Fruit fly (Drosophila melanogaster) whole organism, embryonic: ENCODE data around the gene ind.

Source experiments
- B-H1 ChIP-seq: fragments of 200-800 bp; sonication (Bioruptor generic); IDR thresholded peaks from 3 replicates; pipeline ENCODE4 v1.3.6; 2022; ENCODE audit warnings: missing biosample characterization, missing genetic modification characterization
- C15 ChIP-seq: fragments of 200-800 bp; sonication (Bioruptor generic); IDR thresholded peaks from 3 replicates; pipeline ENCODE4 v1.3.6; 2022; ENCODE audit warnings: missing biosample characterization, missing genetic modification characterization
- CG10321 ChIP-seq: fragments of 200-800 bp; sonication (Bioruptor generic); IDR thresholded peaks from 2 replicates; pipeline ENCODE4 v1.3.6; 2022; ENCODE audit warnings: missing biosample characterization, missing genetic modification characterization
- CG11504 ChIP-seq: fragments of 200-800 bp; sonication (Bioruptor generic); optimal IDR thresholded peaks from 3 replicates; lab custom pipeline; 2019; ENCODE audit warnings: missing biosample characterization, mild to moderate bottlenecking, missing genetic modification characterization, moderate library complexity
- CG17359 ChIP-seq: fragments of 200-800 bp; sonication (Bioruptor generic); optimal IDR thresholded peaks from 3 replicates; lab custom pipeline; 2018; ENCODE audit warnings: missing biosample characterization, mild to moderate bottlenecking, missing genetic modification characterization, moderate library complexity
- CG17385 ChIP-seq: fragments of 200-800 bp; sonication (Bioruptor generic); optimal IDR thresholded peaks from 3 replicates; lab custom pipeline; 2018; ENCODE audit warnings: missing biosample characterization, mild to moderate bottlenecking, missing genetic modification characterization
- CG17912 ChIP-seq: fragments of 200-800 bp; sonication (Bioruptor generic); optimal IDR thresholded peaks from 2 replicates; lab custom pipeline; 2018; ENCODE audit warnings: missing biosample characterization, mild to moderate bottlenecking, missing genetic modification characterization
- CG1792 ChIP-seq: fragments of 200-800 bp; sonication (Bioruptor generic); optimal IDR thresholded peaks from 2 replicates; lab custom pipeline; 2016; ENCODE audit warnings: missing biosample characterization, missing genetic modification characterization
- CG18619 ChIP-seq: fragments of 200-800 bp; sonication (Bioruptor generic); optimal IDR thresholded peaks from 3 replicates; lab custom pipeline; 2017; ENCODE audit warnings: missing biosample characterization, mild to moderate bottlenecking, missing genetic modification characterization
- CG2129 ChIP-seq: fragments of 200-800 bp; sonication (Bioruptor generic); IDR thresholded peaks from 2 replicates; pipeline ENCODE4 v1.3.6; 2022; ENCODE audit warnings: missing biosample characterization, missing genetic modification characterization; ENCODE audit not compliant: partially characterized antibody
- CG3065 ChIP-seq: fragments of 200-800 bp; sonication (Bioruptor generic); optimal IDR thresholded peaks from 2 replicates; lab custom pipeline; 2016; ENCODE audit warnings: missing biosample characterization, missing genetic modification characterization
- CG31441 ChIP-seq: fragments of 200-800 bp; sonication (Bioruptor generic); IDR thresholded peaks from 2 replicates; pipeline ENCODE4 v1.3.6; 2022; ENCODE audit warnings: missing biosample characterization, missing genetic modification characterization
- CG33213 ChIP-seq: fragments of 200-800 bp; sonication (Bioruptor generic); optimal IDR thresholded peaks from 3 replicates; lab custom pipeline; 2016; ENCODE audit warnings: missing biosample characterization, missing genetic modification characterization
- CG34376 ChIP-seq: fragments of 200-800 bp; sonication (Bioruptor generic); optimal IDR thresholded peaks from 2 replicates; lab custom pipeline; 2018; ENCODE audit warnings: missing biosample characterization, mild to moderate bottlenecking, missing genetic modification characterization
- CG3838 ChIP-seq: fragments of 200-800 bp; sonication (Bioruptor generic); optimal IDR thresholded peaks from 3 replicates; lab custom pipeline; 2016; ENCODE audit warnings: missing biosample characterization, missing genetic modification characterization
- CG4360 ChIP-seq: fragments of 200-800 bp; sonication (Bioruptor generic); IDR thresholded peaks from 2 replicates; pipeline ENCODE4 v1.3.6; 2022; ENCODE audit warnings: missing biosample characterization, missing genetic modification characterization
- CG4617 ChIP-seq: fragments of 200-800 bp; sonication (Bioruptor generic); optimal IDR thresholded peaks from 3 replicates; lab custom pipeline; 2016; ENCODE audit warnings: missing biosample characterization, missing genetic modification characterization, borderline replicate concordance
- CG6791 ChIP-seq: fragments of 200-800 bp; sonication (Bioruptor generic); IDR thresholded peaks from 3 replicates; pipeline ENCODE4 v1.3.6; 2022; ENCODE audit warnings: missing biosample characterization, missing genetic modification characterization; ENCODE audit not compliant: partially characterized antibody
- CG7556 ChIP-seq: fragments of 200-800 bp; sonication (Bioruptor generic); optimal IDR thresholded peaks from 2 replicates; lab custom pipeline; 2017; ENCODE audit warnings: missing biosample characterization, mild to moderate bottlenecking, missing genetic modification characterization
- CG7786 ChIP-seq: fragments of 200-800 bp; sonication (Bioruptor generic); optimal IDR thresholded peaks from 2 replicates; lab custom pipeline; 2016; ENCODE audit warnings: missing biosample characterization, missing genetic modification characterization
- CG9437 ChIP-seq: fragments of 200-800 bp; sonication (Bioruptor generic); optimal IDR thresholded peaks from 2 replicates; lab custom pipeline; 2018; ENCODE audit warnings: missing biosample characterization, mild to moderate bottlenecking, missing genetic modification characterization
- D19A ChIP-seq: fragments of 200-800 bp; optimal IDR thresholded peaks from 3 replicates; lab custom pipeline; 2019; ENCODE audit warnings: missing biosample characterization, mild to moderate bottlenecking, missing genetic modification characterization, moderate library complexity
- Fer2 ChIP-seq: fragments of 200-800 bp; sonication (Bioruptor generic); optimal IDR thresholded peaks from 2 replicates; lab custom pipeline; 2018; ENCODE audit warnings: missing biosample characterization, mild to moderate bottlenecking, missing genetic modification characterization, moderate library complexity
- HLH54F ChIP-seq: fragments of 200-800 bp; sonication (Bioruptor generic); optimal IDR thresholded peaks from 3 replicates; lab custom pipeline; 2016; ENCODE audit warnings: missing biosample characterization, missing genetic modification characterization
- Hr39 ChIP-seq: fragments of >200 bp; optimal IDR thresholded peaks from 2 replicates; lab custom pipeline; 2017
- Nf-YC ChIP-seq: fragments of 200-800 bp; optimal IDR thresholded peaks from 3 replicates; lab custom pipeline; 2019; ENCODE audit warnings: missing biosample characterization, mild to moderate bottlenecking, missing genetic modification characterization, moderate library complexity
- Optix ChIP-seq: fragments of 200-800 bp; sonication (Bioruptor generic); IDR thresholded peaks from 3 replicates; pipeline ENCODE4 v1.3.6; 2022; ENCODE audit warnings: missing biosample characterization, missing genetic modification characterization
- Pdp1 ChIP-seq, 2 experiments: fragments of 200-800 bp; sonication (Bioruptor generic); optimal IDR thresholded peaks; 3 replicates each; lab custom pipeline; 2016; ENCODE audit warnings: missing biosample characterization in 2 of 2, missing genetic modification characterization in 2 of 2, mild to moderate bottlenecking in 1 of 2, moderate library complexity in 1 of 2
- TFAM ChIP-seq: fragments of 200-800 bp; sonication (Bioruptor generic); optimal IDR thresholded peaks from 2 replicates; lab custom pipeline; 2017; ENCODE audit warnings: missing biosample characterization, missing genetic modification characterization, inconsistent platforms
- Xrp1 ChIP-seq: fragments of 200-800 bp; sonication (Bioruptor generic); IDR thresholded peaks from 2 replicates; pipeline ENCODE4 v1.3.6; 2022; ENCODE audit warnings: missing biosample characterization, missing genetic modification characterization
- YL-1 ChIP-seq: fragments of 200-800 bp; sonication (Bioruptor generic); optimal IDR thresholded peaks from 3 replicates; lab custom pipeline; 2017; ENCODE audit warnings: missing biosample characterization, mild to moderate bottlenecking, missing genetic modification characterization
- bsh ChIP-seq, 2 experiments: fragments of 200-800 bp; sonication (Bioruptor generic); optimal IDR thresholded peaks; 2 replicates each; lab custom pipeline; 2017 to 2018; ENCODE audit warnings: mild to moderate bottlenecking in 2 of 2, missing biosample characterization in 2 of 2, missing genetic modification characterization in 2 of 2, moderate library complexity in 1 of 2
- cas ChIP-seq: fragments of 200-800 bp; sonication (Bioruptor generic); IDR thresholded peaks from 2 replicates; pipeline ENCODE4 v1.3.6; 2022; ENCODE audit warnings: missing biosample characterization, missing genetic modification characterization
- cg ChIP-seq: fragments of 200-800 bp; sonication (Bioruptor generic); optimal IDR thresholded peaks from 3 replicates; lab custom pipeline; 2019; ENCODE audit warnings: missing biosample characterization, mild to moderate bottlenecking, missing genetic modification characterization, moderate library complexity
- cwo ChIP-seq: fragments of 200-800 bp; sonication (Bioruptor generic); optimal IDR thresholded peaks from 3 replicates; lab custom pipeline; 2017; ENCODE audit warnings: missing biosample characterization, missing genetic modification characterization, mild to moderate bottlenecking, moderate library complexity, missing genetic modification reagents
- da ChIP-seq: fragments of 200-800 bp; sonication (Bioruptor generic); optimal IDR thresholded peaks from 2 replicates; lab custom pipeline; 2016; ENCODE audit warnings: missing biosample characterization, missing genetic modification characterization
- dmrt11E ChIP-seq: fragments of 200-800 bp; sonication (Bioruptor generic); optimal IDR thresholded peaks from 3 replicates; lab custom pipeline; 2018; ENCODE audit warnings: missing biosample characterization, mild to moderate bottlenecking, missing genetic modification characterization, moderate library complexity
- dysf ChIP-seq: fragments of 200-800 bp; sonication (Bioruptor generic); IDR thresholded peaks from 3 replicates; pipeline ENCODE4 v1.3.6; 2022; ENCODE audit warnings: missing biosample characterization, missing genetic modification characterization
- emc ChIP-seq: fragments of 200-800 bp; sonication (Bioruptor generic); optimal IDR thresholded peaks from 2 replicates; lab custom pipeline; 2016; ENCODE audit warnings: missing biosample characterization, missing genetic modification characterization
- ham ChIP-seq: fragments of 200-800 bp; sonication (Bioruptor generic); IDR thresholded peaks from 2 replicates; pipeline ENCODE4 v1.3.6; 2022; ENCODE audit warnings: missing biosample characterization, missing genetic modification characterization
- hkb ChIP-seq, 2 experiments: fragments of 200-800 bp in 1 of 2; fragments of >200 bp in 1 of 2; sonication (Bioruptor generic) in 1 of 2; IDR thresholded peaks in 1 of 2; optimal IDR thresholded peaks in 1 of 2; 2 replicates each; pipeline versions ENCODE4 v1.3.6 to Lab custom; 2017 to 2022; ENCODE audit warnings: missing biosample characterization in 1 of 2, missing genetic modification characterization in 1 of 2
- inv ChIP-seq: fragments of 200-800 bp; sonication (Bioruptor generic); IDR thresholded peaks from 2 replicates; pipeline ENCODE4 v1.3.6; 2022; ENCODE audit warnings: missing biosample characterization, missing genetic modification characterization; ENCODE audit not compliant: partially characterized antibody
- lbe ChIP-seq: fragments of 200-800 bp; sonication (Bioruptor generic); optimal IDR thresholded peaks from 2 replicates; lab custom pipeline; 2016; ENCODE audit warnings: missing biosample characterization, mild to moderate bottlenecking, missing genetic modification characterization
- lola ChIP-seq, 3 experiments: fragments of >200 bp in 2 of 3; fragments of 200-800 bp in 1 of 3; sonication (Bioruptor generic) in 1 of 3; optimal IDR thresholded peaks; 2 replicates each; lab custom pipeline; 2017 to 2019; ENCODE audit warnings: missing biosample characterization in 3 of 3, missing genetic modification characterization in 3 of 3, mild to moderate bottlenecking in 1 of 3, moderate library complexity in 1 of 3
- odd ChIP-seq: fragments of 200-800 bp; sonication (Bioruptor generic); optimal IDR thresholded peaks from 2 replicates; lab custom pipeline; 2017; ENCODE audit warnings: missing biosample characterization, mild to moderate bottlenecking, missing genetic modification characterization
- otp ChIP-seq: fragments of 200-800 bp; sonication (Bioruptor generic); IDR thresholded peaks from 3 replicates; pipeline ENCODE4, ENCODE4 v1.3.6; 2022; ENCODE audit warnings: missing biosample characterization, missing genetic modification characterization
- phol ChIP-seq: fragments of 200-800 bp; sonication (Bioruptor generic); optimal IDR thresholded peaks from 3 replicates; lab custom pipeline; 2018; ENCODE audit warnings: missing biosample characterization, mild to moderate bottlenecking, missing genetic modification characterization, moderate library complexity
- tio ChIP-seq: fragments of 200-800 bp; sonication (Bioruptor generic); optimal IDR thresholded peaks from 2 replicates; lab custom pipeline; 2017; ENCODE audit warnings: missing biosample characterization, missing genetic modification characterization, inconsistent platforms
- twi ChIP-seq: fragments of 200-800 bp; optimal IDR thresholded peaks from 2 replicates; lab custom pipeline; 2019; ENCODE audit warnings: missing biosample characterization, mild to moderate bottlenecking, missing genetic modification characterization, moderate library complexity
- vnd ChIP-seq: fragments of 200-800 bp; sonication (Bioruptor generic); IDR thresholded peaks from 3 replicates; pipeline ENCODE4 v1.3.6; 2022; ENCODE audit warnings: missing biosample characterization, missing genetic modification characterization; ENCODE audit not compliant: partially characterized antibody
- zfh2 ChIP-seq: fragments of 200-800 bp; sonication (Bioruptor generic); optimal IDR thresholded peaks from 2 replicates; lab custom pipeline; 2016; ENCODE audit warnings: missing biosample characterization, missing genetic modification characterization

The ind gene

dm6 chr3L:15006825-15007224 is 36.9 kb downstream of the ind start (continued):
- TF ChIP-seq Fer2 (tag; lab: Kevin White, UChicago) (no peak), bsh (GFP tag; optimal IDR thresholded peaks at IDR 0.05; lab: Kevin White, UChicago) (peak; percentile 36 to 45), CG17385 (GFP tag; lab: Kevin White, UChicago) (no peak), odd (GFP tag; lab: Kevin White, UChicago) (no peak), CG3065 (GFP tag; lab: Kevin White, UChicago) (no peak), HLH54F (GFP tag; lab: Kevin White, UChicago) (no peak), da (GFP tag; lab: Kevin White, UChicago) (no peak), twi (no peak), Optix (no peak), B-H1 (GFP tag; lab: Robert Waterston, UW) (no peak), D19A (tag; lab: Kevin White, UChicago) (no peak), inv (GFP tag; lab: Robert Waterston, UW) (no peak), cg (GFP tag; lab: Kevin White, UChicago) (no peak), lola (GFP tag; optimal IDR thresholded peaks at IDR 0.05; lab: Kevin White, UChicago) (no peak), CG34376 (no peak), CG33213 (GFP tag; lab: Kevin White, UChicago) (no peak), ham (no peak), CG17912 (no peak), vnd (GFP tag; lab: Robert Waterston, UW) (no peak), tio (no peak), lbe (GFP tag; lab: Kevin White, UChicago) (no peak), CG6791 (GFP tag; lab: Robert Waterston, UW) (no peak), CG1792 (no peak), CG7786 (GFP tag; lab: Kevin White, UChicago) (no peak), zfh2 (GFP tag; lab: Kevin White, UChicago) (no peak), Hr39 (lab: Kevin White, UChicago) (no peak), CG3838 (no peak), otp (GFP tag; lab: Robert Waterston, UW) (no peak), CG4360 (no peak), CG2129 (no peak), CG17359 (peak; percentile 7), cas (GFP tag; lab: Robert Waterston, UW) (no peak), hkb (optimal IDR thresholded peaks at IDR 0.05; lab: Kevin White, UChicago) (no peak), hkb (GFP tag; IDR thresholded peaks at IDR 0.05; lab: Robert Waterston, UW) (0 out of 2 replicates have a peak, but pooled peaks have one; percentile 29), Nf-YC (tag; lab: Kevin White, UChicago) (no peak), CG7556 (GFP tag; lab: Kevin White, UChicago) (no peak), YL-1 (no peak), Pdp1 (GFP tag; optimal IDR thresholded peaks at IDR 0.05; lab: Kevin White, UChicago) (peak in 1 of 2 experiments; percentile 11), CG18619 (GFP tag; lab: Kevin White, UChicago) (no peak), dysf (GFP tag; lab: Robert Waterston, UW) (no peak), TFAM (no peak), CG11504 (tag; lab: Kevin White, UChicago) (peak; percentile 35), C15 (GFP tag; lab: Robert Waterston, UW) (no peak), CG31441 (GFP tag; lab: Robert Waterston, UW) (peak; percentile 22; the same call in 1 of the 2 replicates), cwo (GFP tag; lab: Kevin White, UChicago) (no peak), CG9437 (no peak), emc (GFP tag; lab: Kevin White, UChicago) (no peak), CG10321 (no peak), CG4617 (GFP tag; lab: Kevin White, UChicago) (no peak), dmrt11E (tag; lab: Kevin White, UChicago) (no peak), phol (tag; lab: Kevin White, UChicago) (peak; percentile 15), Xrp1 (GFP tag; lab: Robert Waterston, UW) (peak; percentile 53; the same call in 1 of the 2 replicates)
